Worm (Caenorhabditis elegans) whole organism, early embryonic: Measurements from ENCODE around the gene col-125.

Experiments
- F13C5.2 ChIP-seq: sonication (generic microtip); optimal IDR thresholded peaks from 2 replicates; lab custom pipeline; 2017; ENCODE audit warnings: mild to moderate bottlenecking, missing genetic modification characterization, inconsistent platforms, missing compliant biosample characterization
- ama-1 ChIP-seq: fragments of 150-350 bp; optimal IDR thresholded peaks from 2 replicates; lab custom pipeline; 2014
- ceh-13 ChIP-seq: fragments of 200-800 bp; sonication (Bioruptor generic); optimal IDR thresholded peaks from 2 replicates; lab custom pipeline; 2018; ENCODE audit warnings: mild to moderate bottlenecking, missing genetic modification characterization, missing compliant biosample characterization
- ceh-36 ChIP-seq: sonication (generic microtip); optimal IDR thresholded peaks from 2 replicates; lab custom pipeline; 2016; ENCODE audit warnings: missing genetic modification characterization, inconsistent platforms, missing compliant biosample characterization
- flt-1 ChIP-seq: fragments of 200-800 bp; sonication (Bioruptor generic); IDR thresholded peaks from 2 replicates; pipeline ENCODE4 v1.3.6; 2022; ENCODE audit warnings: missing genetic modification characterization, missing compliant biosample characterization
- hmbx-1 ChIP-seq: sonication (generic microtip); optimal IDR thresholded peaks from 2 replicates; lab custom pipeline; 2016; ENCODE audit warnings: mild to moderate bottlenecking, missing genetic modification characterization, missing compliant biosample characterization
- hnd-1 ChIP-seq: sonication (generic microtip); optimal IDR thresholded peaks from 2 replicates; lab custom pipeline; 2016; ENCODE audit warnings: missing genetic modification characterization, missing compliant biosample characterization
- pes-1 ChIP-seq: fragments of 200-800 bp; sonication (Bioruptor generic); IDR thresholded peaks from 2 replicates; pipeline ENCODE4 v1.3.6; 2022; ENCODE audit warnings: missing genetic modification reagents, missing genetic modification characterization, missing compliant biosample characterization
- tbx-11 ChIP-seq: fragments of 200-800 bp; sonication (Bioruptor generic); IDR thresholded peaks from 2 replicates; pipeline ENCODE4 v1.3.6; 2022; ENCODE audit warnings: missing genetic modification characterization, missing compliant biosample characterization
- tra-4 ChIP-seq: sonication (generic microtip); optimal IDR thresholded peaks from 2 replicates; lab custom pipeline; 2017; ENCODE audit warnings: missing genetic modification characterization, missing compliant biosample characterization

- no peak for TF ChIP-seq ama-1
- no peak for TF ChIP-seq flt-1 (GFP tag; lab: Robert Waterston, UW)
- TF ChIP-seq tbx-11: no peak
- TF ChIP-seq hnd-1 (tag; lab: Kevin White, UChicago): no peak
- no peak for TF ChIP-seq ceh-13
- no peak for TF ChIP-seq tra-4 (tag; lab: Kevin White, UChicago)
- TF ChIP-seq pes-1: no peak
- TF ChIP-seq F13C5.2 (tag; lab: Kevin White, UChicago): no peak
- no peak for TF ChIP-seq hmbx-1 (tag; lab: Kevin White, UChicago)
- TF ChIP-seq ceh-36 (tag; lab: Kevin White, UChicago): no peak
These were observed 50.7 kb downstream of the col-125 start for ce11 chrIV:11276026-11276425.
